Fruit fly (Drosophila melanogaster) S2 (cell line): ENCODE measurements around the gene CG5131.

Experiments used
- CG8478 ChIP-seq: fragments of >200 bp; optimal IDR thresholded peaks from 2 replicates; lab custom pipeline; 2018
- CTCF ChIP-seq, 2 experiments: fragments of >200 bp; optimal IDR thresholded peaks; 2 replicates each; lab custom pipeline; 2018

dm6 chr2L:17533794-17534193 lies 49.5 kb downstream of the CG5131 start:
- no peak for TF ChIP-seq CG8478 (lab: Kevin White, UChicago)
- TF ChIP-seq CTCF (optimal IDR thresholded peaks at IDR 0.05; lab: Kevin White, UChicago), result no peak
